Fruit fly (Drosophila melanogaster) whole organism, embryonic: ENCODE measurements around the gene CG15142.
A peak's percentile ranks its signal among the peaks of the same experiment; 100 is the strongest.

Source experiments
- Ada2b ChIP-seq: fragments of 200-800 bp; sonication (Bioruptor generic); IDR thresholded peaks from 2 replicates; pipeline ENCODE4 v1.3.6; 2022; ENCODE audit warnings: missing biosample characterization, missing genetic modification characterization
- Awh ChIP-seq: fragments of 200-800 bp; sonication (Bioruptor generic); IDR thresholded peaks from 2 replicates; pipeline ENCODE4, ENCODE4 v1.3.6; 2022; ENCODE audit warnings: missing biosample characterization, missing genetic modification characterization
- C15 ChIP-seq: fragments of 200-800 bp; sonication (Bioruptor generic); IDR thresholded peaks from 3 replicates; pipeline ENCODE4 v1.3.6; 2022; ENCODE audit warnings: missing biosample characterization, missing genetic modification characterization
- CG10209 ChIP-seq: fragments of 200-800 bp; sonication (Bioruptor generic); optimal IDR thresholded peaks from 3 replicates; lab custom pipeline; 2017; ENCODE audit warnings: missing biosample characterization, mild to moderate bottlenecking, missing genetic modification characterization, missing genetic modification reagents
- CG10267 ChIP-seq: fragments of 200-800 bp; sonication (Bioruptor generic); optimal IDR thresholded peaks from 2 replicates; lab custom pipeline; 2018; ENCODE audit warnings: missing biosample characterization, mild to moderate bottlenecking, missing genetic modification characterization, moderate library complexity
- CG10565 ChIP-seq: fragments of 200-800 bp; sonication (Bioruptor generic); optimal IDR thresholded peaks from 3 replicates; lab custom pipeline; 2016; ENCODE audit warnings: missing biosample characterization, mild to moderate bottlenecking, missing genetic modification characterization
- CG11456 ChIP-seq: fragments of 200-800 bp; sonication (Bioruptor generic); IDR thresholded peaks from 3 replicates; pipeline ENCODE4 v1.3.6; 2022; ENCODE audit warnings: missing biosample characterization, missing genetic modification characterization
- CG13624 ChIP-seq: fragments of 200-800 bp; sonication (Bioruptor generic); optimal IDR thresholded peaks from 2 replicates; lab custom pipeline; 2016; ENCODE audit warnings: missing biosample characterization, missing genetic modification characterization
- CG14710 ChIP-seq: fragments of 200-800 bp; sonication (Bioruptor generic); optimal IDR thresholded peaks from 3 replicates; lab custom pipeline; 2019; ENCODE audit warnings: missing biosample characterization, mild to moderate bottlenecking, missing genetic modification characterization, moderate library complexity
- CG16863 ChIP-seq: fragments of 200-800 bp; sonication (Bioruptor generic); optimal IDR thresholded peaks from 3 replicates; lab custom pipeline; 2016; ENCODE audit warnings: missing biosample characterization, missing genetic modification characterization
- CG17361 ChIP-seq: fragments of 200-800 bp; sonication (Bioruptor generic); IDR thresholded peaks from 3 replicates; pipeline ENCODE4 v1.3.6; 2022; ENCODE audit warnings: missing biosample characterization, missing genetic modification characterization
- CG17385 ChIP-seq: fragments of 200-800 bp; sonication (Bioruptor generic); optimal IDR thresholded peaks from 3 replicates; lab custom pipeline; 2018; ENCODE audit warnings: missing biosample characterization, mild to moderate bottlenecking, missing genetic modification characterization
- CG17612 ChIP-seq: fragments of 200-800 bp; sonication (Bioruptor generic); IDR thresholded peaks from 2 replicates; pipeline ENCODE4 v1.3.6; 2022; ENCODE audit warnings: missing biosample characterization, missing genetic modification characterization
- CG17829 ChIP-seq: fragments of 200-800 bp; optimal IDR thresholded peaks from 2 replicates; lab custom pipeline; 2019; ENCODE audit warnings: missing biosample characterization, mild to moderate bottlenecking, missing genetic modification characterization, moderate library complexity
- CG2889 ChIP-seq: fragments of 200-800 bp; sonication (Bioruptor generic); IDR thresholded peaks from 3 replicates; pipeline ENCODE4 v1.3.6; 2022; ENCODE audit warnings: missing biosample characterization, missing genetic modification characterization
- CG30020 ChIP-seq: fragments of 200-800 bp; optimal IDR thresholded peaks from 2 replicates; lab custom pipeline; 2019; ENCODE audit warnings: missing biosample characterization, mild to moderate bottlenecking, missing genetic modification characterization, moderate library complexity
- CG3281 ChIP-seq: fragments of 200-800 bp; sonication (Bioruptor generic); optimal IDR thresholded peaks from 3 replicates; lab custom pipeline; 2017; ENCODE audit warnings: missing biosample characterization, mild to moderate bottlenecking, missing genetic modification characterization
- CG3838 ChIP-seq: fragments of 200-800 bp; sonication (Bioruptor generic); optimal IDR thresholded peaks from 3 replicates; lab custom pipeline; 2016; ENCODE audit warnings: missing biosample characterization, missing genetic modification characterization
- CG43689 ChIP-seq: fragments of 200-800 bp; sonication (Bioruptor generic); IDR thresholded peaks from 2 replicates; pipeline ENCODE4 v1.3.6; 2022; ENCODE audit warnings: missing biosample characterization, missing genetic modification characterization
- CG5180 ChIP-seq: fragments of 200-800 bp; sonication (Bioruptor generic); optimal IDR thresholded peaks from 3 replicates; lab custom pipeline; 2017; ENCODE audit warnings: missing biosample characterization, missing genetic modification characterization, mild to moderate bottlenecking, moderate library complexity, missing genetic modification reagents
- CG8478 ChIP-seq: fragments of >200 bp; optimal IDR thresholded peaks from 2 replicates; lab custom pipeline; 2018
- CG8765 ChIP-seq: fragments of 200-800 bp; sonication (Bioruptor generic); IDR thresholded peaks from 2 replicates; pipeline ENCODE4 v1.3.6; 2022; ENCODE audit warnings: missing biosample characterization, missing genetic modification characterization
- Dip3 ChIP-seq: fragments of 200-800 bp; sonication (Bioruptor generic); optimal IDR thresholded peaks from 3 replicates; lab custom pipeline; 2016; ENCODE audit warnings: missing biosample characterization, missing genetic modification characterization
- Dref ChIP-seq: fragments of 200-800 bp; sonication (Bioruptor generic); IDR thresholded peaks from 2 replicates; pipeline ENCODE4 v1.3.6; 2022; ENCODE audit warnings: missing biosample characterization, missing genetic modification characterization
- E2f1 ChIP-seq: fragments of 200-800 bp; sonication (Bioruptor generic); IDR thresholded peaks from 2 replicates; pipeline ENCODE4 v1.3.6; 2022; ENCODE audit warnings: missing biosample characterization, missing genetic modification characterization
- HLH3B ChIP-seq: fragments of 200-800 bp; sonication (Bioruptor generic); IDR thresholded peaks from 2 replicates; pipeline ENCODE4 v1.3.6; 2022; ENCODE audit warnings: missing biosample characterization, missing genetic modification characterization
- Hr51 ChIP-seq, 2 experiments: fragments of 200-800 bp; sonication (Bioruptor generic); optimal IDR thresholded peaks; 2 replicates in 1 of 2; 3 replicates in 1 of 2; lab custom pipeline; 2016 to 2018; ENCODE audit warnings: missing biosample characterization in 2 of 2, missing genetic modification characterization in 2 of 2, mild to moderate bottlenecking in 1 of 2, moderate library complexity in 1 of 2
- Jarid2 ChIP-seq: fragments of 200-800 bp; sonication (Bioruptor generic); optimal IDR thresholded peaks from 3 replicates; lab custom pipeline; 2017; ENCODE audit warnings: mild to moderate bottlenecking, missing biosample characterization, missing genetic modification reagents, missing genetic modification characterization
- Lim3 ChIP-seq: fragments of 200-800 bp; sonication (Bioruptor generic); IDR thresholded peaks from 2 replicates; pipeline ENCODE4 v1.3.6; 2022; ENCODE audit warnings: missing biosample characterization, missing genetic modification characterization
- MBD-R2 ChIP-seq: fragments of 200-800 bp; sonication (Bioruptor generic); IDR thresholded peaks from 2 replicates; pipeline ENCODE4 v1.3.6; 2022; ENCODE audit warnings: missing biosample characterization, missing genetic modification characterization
- NK7.1 ChIP-seq: fragments of 200-800 bp; sonication (Bioruptor generic); optimal IDR thresholded peaks from 3 replicates; lab custom pipeline; 2016; ENCODE audit warnings: missing biosample characterization, missing genetic modification characterization
- Nf-YB ChIP-seq: fragments of 200-800 bp; sonication (Bioruptor generic); optimal IDR thresholded peaks from 3 replicates; lab custom pipeline; 2019; ENCODE audit warnings: missing biosample characterization, mild to moderate bottlenecking, missing genetic modification characterization, moderate library complexity
- Sin3A ChIP-seq: fragments of >200 bp; optimal IDR thresholded peaks from 2 replicates; lab custom pipeline; 2018
- Sry-δ ChIP-seq: fragments of 200-800 bp; sonication (Bioruptor generic); optimal IDR thresholded peaks from 2 replicates; lab custom pipeline; 2016; ENCODE audit warnings: missing biosample characterization, missing genetic modification characterization
- Ssrp ChIP-seq: fragments of 200-800 bp; sonication (Bioruptor generic); optimal IDR thresholded peaks from 2 replicates; lab custom pipeline; 2018; ENCODE audit warnings: missing biosample characterization, mild to moderate bottlenecking, missing genetic modification characterization, moderate library complexity
- Usf ChIP-seq: fragments of 200-800 bp; sonication (Bioruptor generic); optimal IDR thresholded peaks from 2 replicates; lab custom pipeline; 2017; ENCODE audit warnings: missing genotype, missing biosample characterization, missing genetic modification characterization
- Vsx1 ChIP-seq: fragments of 200-800 bp; sonication (Bioruptor generic); optimal IDR thresholded peaks from 2 replicates; lab custom pipeline; 2017; ENCODE audit warnings: missing biosample characterization, mild to moderate bottlenecking, missing genetic modification characterization, missing genetic modification reagents
- abd-A ChIP-seq: fragments of 200-800 bp; sonication (Bioruptor generic); optimal IDR thresholded peaks from 3 replicates; lab custom pipeline; 2019; ENCODE audit warnings: missing biosample characterization, mild to moderate bottlenecking, missing genetic modification characterization, moderate library complexity
- bsh ChIP-seq, 2 experiments: fragments of 200-800 bp; sonication (Bioruptor generic); optimal IDR thresholded peaks; 2 replicates each; lab custom pipeline; 2017 to 2018; ENCODE audit warnings: mild to moderate bottlenecking in 2 of 2, missing biosample characterization in 2 of 2, missing genetic modification characterization in 2 of 2, moderate library complexity in 1 of 2
- caup ChIP-seq: fragments of 200-800 bp; sonication (Bioruptor generic); optimal IDR thresholded peaks from 3 replicates; lab custom pipeline; 2017; ENCODE audit warnings: missing biosample characterization, mild to moderate bottlenecking, missing genetic modification characterization, moderate library complexity; ENCODE audit not compliant: severe bottlenecking
- chn ChIP-seq: fragments of 200-800 bp; sonication (Bioruptor generic); optimal IDR thresholded peaks from 2 replicates; lab custom pipeline; 2016; ENCODE audit warnings: missing biosample characterization, missing genetic modification characterization
- dpn ChIP-seq, 2 experiments: fragments of 200-800 bp; sonication (Bioruptor generic); optimal IDR thresholded peaks; 3 replicates each; lab custom pipeline; 2016; ENCODE audit warnings: missing biosample characterization in 2 of 2, missing genetic modification characterization in 2 of 2
- h ChIP-seq: fragments of >200 bp; optimal IDR thresholded peaks from 2 replicates; lab custom pipeline; 2017
- her ChIP-seq: fragments of 200-800 bp; sonication (Bioruptor generic); optimal IDR thresholded peaks from 2 replicates; lab custom pipeline; 2016; ENCODE audit warnings: missing biosample characterization, missing genetic modification characterization
- ind ChIP-seq: fragments of 200-800 bp; sonication (Bioruptor generic); optimal IDR thresholded peaks from 3 replicates; lab custom pipeline; 2016; ENCODE audit warnings: missing biosample characterization, missing genetic modification characterization
- lbe ChIP-seq: fragments of 200-800 bp; sonication (Bioruptor generic); optimal IDR thresholded peaks from 2 replicates; lab custom pipeline; 2016; ENCODE audit warnings: missing biosample characterization, mild to moderate bottlenecking, missing genetic modification characterization
- org-1 ChIP-seq: fragments of 200-800 bp; sonication (Bioruptor generic); optimal IDR thresholded peaks from 2 replicates; lab custom pipeline; 2017; ENCODE audit warnings: missing biosample characterization, missing genetic modification characterization
- peb ChIP-seq: fragments of 200-800 bp; sonication (Bioruptor generic); IDR thresholded peaks from 2 replicates; pipeline ENCODE4 v1.3.6; 2022; ENCODE audit warnings: missing biosample characterization, missing genetic modification characterization
- shn ChIP-seq: fragments of 200-800 bp; sonication (Bioruptor generic); optimal IDR thresholded peaks from 3 replicates; lab custom pipeline; 2016; ENCODE audit warnings: missing biosample characterization, missing genetic modification characterization
- slp2 ChIP-seq: fragments of 200-800 bp; sonication (Bioruptor generic); optimal IDR thresholded peaks from 2 replicates; lab custom pipeline; 2016; ENCODE audit warnings: missing biosample characterization, missing genetic modification characterization
- zen ChIP-seq: fragments of 200-800 bp; sonication (Bioruptor generic); optimal IDR thresholded peaks from 3 replicates; lab custom pipeline; 2018; ENCODE audit warnings: missing biosample characterization, mild to moderate bottlenecking, missing genetic modification characterization, moderate library complexity

The CG15142 gene

dm6 chr2L:17514090-17514715 lies 15.6 kb upstream of the CG15142 start (continued):
- TF ChIP-seq CG43689 (GFP tag; lab: Robert Waterston, UW): peak; percentile 38; the same call in 1 of the 2 replicates
- TF ChIP-seq CG30020 (tag; lab: Kevin White, UChicago): peak; percentile 68
- TF ChIP-seq Ssrp (tag; lab: Kevin White, UChicago): peak; percentile 89
- peak; percentile 47 for TF ChIP-seq slp2 (GFP tag; lab: Kevin White, UChicago)
- TF ChIP-seq E2f1 (GFP tag; lab: Robert Waterston, UW): peak; percentile 79
- peak; percentile 87 for TF ChIP-seq CG10267 (tag; lab: Kevin White, UChicago)
- peak; percentile 73 for TF ChIP-seq chn
- TF ChIP-seq CG3838 (GFP tag; lab: Kevin White, UChicago): peak; percentile 66
- TF ChIP-seq org-1 (GFP tag; lab: Kevin White, UChicago): peak; percentile 85
- TF ChIP-seq CG5180: peak; percentile 80
- peak; percentile 92 for TF ChIP-seq CG17361
- TF ChIP-seq CG14710: peak; percentile 94
- TF ChIP-seq Hr51 (GFP tag; optimal IDR thresholded peaks at IDR 0.05; lab: Kevin White, UChicago): peak; percentile 67 to 89
- TF ChIP-seq shn (GFP tag; lab: Kevin White, UChicago): peak; percentile 43
- TF ChIP-seq ind: peak; percentile 78
- peak; percentile 56; the same call in 1 of the 2 replicates for TF ChIP-seq MBD-R2 (GFP tag; lab: Robert Waterston, UW)
- peak; percentile 81 for TF ChIP-seq CG3281
- peak; percentile 89 for TF ChIP-seq abd-A (tag; lab: Kevin White, UChicago)
- TF ChIP-seq Jarid2 (GFP tag; lab: Kevin White, UChicago): peak; percentile 50
- TF ChIP-seq Awh: peak; percentile 83
- peak; percentile 57 for TF ChIP-seq Usf (GFP tag; lab: Kevin White, UChicago)
- TF ChIP-seq Nf-YB: peak; percentile 75
- TF ChIP-seq CG17612 (GFP tag; lab: Robert Waterston, UW): peak; percentile 38
- no peak for TF ChIP-seq lbe (GFP tag; lab: Kevin White, UChicago)
- peak; percentile 41; the same call in 1 of the 2 replicates for TF ChIP-seq Lim3 (GFP tag; lab: Robert Waterston, UW)
- TF ChIP-seq CG16863 (GFP tag; lab: Kevin White, UChicago): peak; percentile 79
- TF ChIP-seq CG8478 (lab: Kevin White, UChicago): no peak
- peak; percentile 85 for TF ChIP-seq CG17385 (GFP tag; lab: Kevin White, UChicago)
- TF ChIP-seq caup: peak; percentile 84
- no peak for TF ChIP-seq Sry-δ (GFP tag; lab: Kevin White, UChicago)
- no peak for TF ChIP-seq her (GFP tag; lab: Kevin White, UChicago)
- peak; percentile 94 for TF ChIP-seq CG17829 (tag; lab: Kevin White, UChicago)
- TF ChIP-seq NK7.1 (GFP tag; lab: Kevin White, UChicago): peak; percentile 57
- no peak for TF ChIP-seq C15 (GFP tag; lab: Robert Waterston, UW)
- peak in 1 of 2 experiments; percentile 95 for TF ChIP-seq bsh (GFP tag; optimal IDR thresholded peaks at IDR 0.05; lab: Kevin White, UChicago)
- TF ChIP-seq dpn (GFP tag; optimal IDR thresholded peaks at IDR 0.05; lab: Kevin White, UChicago): no peak
- peak; percentile 63; the same call in 1 of the 3 replicates for TF ChIP-seq CG2889 (GFP tag; lab: Robert Waterston, UW)
- TF ChIP-seq Dref: no peak
- peak; percentile 60; the same call in 2 of the 3 replicates for TF ChIP-seq CG11456 (GFP tag; lab: Robert Waterston, UW)
- TF ChIP-seq CG10209: peak; percentile 84
- peak; percentile 72 for TF ChIP-seq peb (GFP tag; lab: Robert Waterston, UW)
- TF ChIP-seq Ada2b: peak; percentile 86
- peak; percentile 75 for TF ChIP-seq Vsx1 (GFP tag; lab: Kevin White, UChicago)
- no peak for TF ChIP-seq h (lab: Kevin White, UChicago)
- peak; percentile 17 for TF ChIP-seq CG10565 (GFP tag; lab: Kevin White, UChicago)
- peak; percentile 91 for TF ChIP-seq zen (tag; lab: Kevin White, UChicago)
- no peak for TF ChIP-seq Sin3A (lab: Kevin White, UChicago)
- peak; percentile 21 for TF ChIP-seq Dip3 (GFP tag; lab: Kevin White, UChicago)
- TF ChIP-seq CG8765 (GFP tag; lab: Robert Waterston, UW): peak; percentile 78
- no peak for TF ChIP-seq CG13624 (GFP tag; lab: Kevin White, UChicago)
- TF ChIP-seq HLH3B (GFP tag; lab: Robert Waterston, UW): peak; percentile 83
